Worm (Caenorhabditis elegans) whole organism, L1 larva: ENCODE data around the gene clec-123.

Experiments
- C16A3.4 ChIP-seq: fragments of 150-350 bp; optimal IDR thresholded peaks from 2 replicates; lab custom pipeline; 2014; ENCODE audit warnings: missing biosample characterization, missing genetic modification characterization
- C34B4.2 ChIP-seq: sonication (generic microtip); optimal IDR thresholded peaks from 2 replicates; lab custom pipeline; 2017; ENCODE audit warnings: mild to moderate bottlenecking, missing genetic modification characterization, missing compliant biosample characterization
- F16B12.6 ChIP-seq: fragments of 150-350 bp; optimal IDR thresholded peaks from 2 replicates; lab custom pipeline; 2014; ENCODE audit warnings: missing biosample characterization, missing genetic modification characterization
- ceh-8 ChIP-seq: fragments of 200-800 bp; sonication (Bioruptor generic); optimal IDR thresholded peaks from 2 replicates; lab custom pipeline; 2018; ENCODE audit warnings: mild to moderate bottlenecking, missing genetic modification characterization, moderate library complexity, missing compliant biosample characterization
- efl-1 ChIP-seq, 4 experiments: fragments of 150-350 bp; optimal IDR thresholded peaks in 3 of 4; peaks in 1 of 4; 1 replicate in 1 of 4; 2 replicates in 3 of 4; lab custom pipeline; 2014; ENCODE audit warnings: missing biosample characterization in 2 of 4, missing genetic modification characterization in 2 of 4, missing genetic modification reagents in 2 of 4
- efl-3 ChIP-seq: fragments of 200-800 bp; sonication (Bioruptor generic); optimal IDR thresholded peaks from 2 replicates; lab custom pipeline; 2018; ENCODE audit warnings: mild to moderate bottlenecking, missing genetic modification characterization, missing compliant biosample characterization
- egl-13 ChIP-seq: sonication (generic microtip); optimal IDR thresholded peaks from 2 replicates; lab custom pipeline; 2016; ENCODE audit warnings: missing genotype, missing genetic modification reagents, missing genetic modification characterization, missing compliant biosample characterization
- fkh-10 ChIP-seq: sonication (generic microtip); optimal IDR thresholded peaks from 2 replicates; lab custom pipeline; 2017; ENCODE audit warnings: missing biosample characterization, missing genetic modification reagents, missing genetic modification characterization
- fkh-4 ChIP-seq: sonication (generic microtip); optimal IDR thresholded peaks from 2 replicates; lab custom pipeline; 2016; ENCODE audit warnings: missing compliant biosample characterization, missing genetic modification characterization, borderline replicate concordance
- fkh-8 ChIP-seq: sonication (generic microtip); optimal IDR thresholded peaks from 2 replicates; lab custom pipeline; 2016; ENCODE audit warnings: mild to moderate bottlenecking, missing genetic modification characterization, missing compliant biosample characterization
- hlh-17 ChIP-seq: fragments of 200-800 bp; sonication (Bioruptor generic); optimal IDR thresholded peaks from 2 replicates; lab custom pipeline; 2018; ENCODE audit warnings: missing genetic modification characterization, mild to moderate bottlenecking, missing compliant biosample characterization, moderate library complexity, borderline replicate concordance
- hlh-4 ChIP-seq: sonication (generic microtip); optimal IDR thresholded peaks from 2 replicates; lab custom pipeline; 2016; ENCODE audit warnings: mild to moderate bottlenecking, missing genetic modification characterization, missing compliant biosample characterization
- hpl-2 ChIP-seq: fragments of 150-350 bp; optimal IDR thresholded peaks from 2 replicates; lab custom pipeline; 2014; ENCODE audit warnings: missing biosample characterization, missing genetic modification reagents, missing genetic modification characterization
- lin-35 ChIP-seq, 2 experiments: fragments of 150-350 bp; optimal IDR thresholded peaks; 2 replicates each; lab custom pipeline; 2014; ENCODE audit warnings: missing biosample characterization in 2 of 2, missing genetic modification characterization in 2 of 2, missing genetic modification reagents in 2 of 2
- lir-3 ChIP-seq: sonication (generic microtip); optimal IDR thresholded peaks from 2 replicates; lab custom pipeline; 2016; ENCODE audit warnings: mild to moderate bottlenecking, missing genetic modification characterization, moderate library complexity, missing compliant biosample characterization; ENCODE audit not compliant: poor library complexity
- mab-9 ChIP-seq: fragments of 200-800 bp; sonication (Bioruptor generic); IDR thresholded peaks from 2 replicates; pipeline ENCODE4 v1.3.6; 2022; ENCODE audit warnings: missing genetic modification reagents, missing genetic modification characterization, missing compliant biosample characterization
- mdl-1 ChIP-seq, 2 experiments: fragments of 150-350 bp; optimal IDR thresholded peaks; 2 replicates each; lab custom pipeline; 2014 to 2017; ENCODE audit warnings: missing biosample characterization in 2 of 2, missing genetic modification characterization in 2 of 2, inconsistent platforms in 1 of 2
- nhr-11 ChIP-seq: fragments of 150-350 bp; optimal IDR thresholded peaks from 2 replicates; lab custom pipeline; 2014; ENCODE audit warnings: missing biosample characterization, missing genetic modification characterization
- nhr-237 ChIP-seq: fragments of 150-350 bp; optimal IDR thresholded peaks from 2 replicates; lab custom pipeline; 2014; ENCODE audit warnings: missing biosample characterization, missing genetic modification characterization
- nhr-76 ChIP-seq: sonication (generic microtip); optimal IDR thresholded peaks from 2 replicates; lab custom pipeline; 2017; ENCODE audit warnings: missing biosample characterization, missing genetic modification characterization
- nhr-77 ChIP-seq: fragments of 150-350 bp; optimal IDR thresholded peaks from 2 replicates; lab custom pipeline; 2014; ENCODE audit warnings: missing biosample characterization, missing genetic modification characterization
- nhr-84 ChIP-seq: sonication (generic microtip); optimal IDR thresholded peaks from 2 replicates; lab custom pipeline; 2017; ENCODE audit warnings: missing biosample characterization, missing genetic modification characterization
- nhr-85 ChIP-seq: sonication (generic microtip); peaks from one replicate; lab custom pipeline; 2016; ENCODE audit warnings: missing genetic modification characterization, inconsistent platforms, missing compliant biosample characterization
- pax-3 ChIP-seq: fragments of 200-800 bp; sonication (Bioruptor generic); optimal IDR thresholded peaks from 2 replicates; lab custom pipeline; 2018; ENCODE audit warnings: mild to moderate bottlenecking, missing genetic modification characterization, moderate library complexity, missing compliant biosample characterization
- pqm-1 ChIP-seq: sonication (generic microtip); optimal IDR thresholded peaks from 3 replicates; lab custom pipeline; 2017; ENCODE audit warnings: missing biosample characterization, missing genetic modification characterization
- rnt-1 ChIP-seq: sonication (generic microtip); optimal IDR thresholded peaks from 2 replicates; lab custom pipeline; 2016; ENCODE audit warnings: mild to moderate bottlenecking, missing genetic modification characterization, moderate library complexity, missing compliant biosample characterization
- snu-23 ChIP-seq: sonication (generic microtip); optimal IDR thresholded peaks from 2 replicates; lab custom pipeline; 2016; ENCODE audit warnings: missing genetic modification characterization, missing compliant biosample characterization
- sup-37 ChIP-seq: fragments of 200-800 bp; sonication (Bioruptor generic); optimal IDR thresholded peaks from 2 replicates; lab custom pipeline; 2018; ENCODE audit warnings: mild to moderate bottlenecking, missing genetic modification characterization, missing compliant biosample characterization
- swsn-7 ChIP-seq: sonication (generic microtip); optimal IDR thresholded peaks from 2 replicates; lab custom pipeline; 2016; ENCODE audit warnings: missing genetic modification characterization, missing compliant biosample characterization
- tlp-1 ChIP-seq: fragments of 150-350 bp; optimal IDR thresholded peaks from 2 replicates; lab custom pipeline; 2014; ENCODE audit warnings: missing biosample characterization, missing genetic modification characterization
- unc-130 ChIP-seq: fragments of 150-350 bp; optimal IDR thresholded peaks from 2 replicates; lab custom pipeline; 2017; ENCODE audit warnings: missing biosample characterization, missing genetic modification characterization, inconsistent platforms
- unc-30 ChIP-seq: sonication (generic microtip); optimal IDR thresholded peaks from 2 replicates; lab custom pipeline; 2017; ENCODE audit warnings: missing biosample characterization, missing genetic modification characterization
- unc-62 ChIP-seq: fragments of 150-350 bp; optimal IDR thresholded peaks from 2 replicates; lab custom pipeline; 2014; ENCODE audit warnings: missing biosample characterization, missing genetic modification reagents, missing genetic modification characterization
- xbp-1 ChIP-seq: sonication (generic microtip); optimal IDR thresholded peaks from 2 replicates; lab custom pipeline; 2016; ENCODE audit warnings: missing genetic modification characterization, missing compliant biosample characterization
- zag-1 ChIP-seq: fragments of 150-350 bp; optimal IDR thresholded peaks from 2 replicates; lab custom pipeline; 2014; ENCODE audit warnings: missing biosample characterization, missing genetic modification characterization
- ztf-11 ChIP-seq, 2 experiments: sonication (generic microtip); optimal IDR thresholded peaks; 2 replicates each; lab custom pipeline; 2016 to 2017; ENCODE audit warnings: missing genetic modification characterization in 2 of 2, missing biosample characterization in 1 of 2, missing compliant biosample characterization in 1 of 2
- ztf-4 ChIP-seq: fragments of 150-350 bp; optimal IDR thresholded peaks from 2 replicates; lab custom pipeline; 2014; ENCODE audit warnings: missing biosample characterization, missing genetic modification characterization

The clec-123 gene

ce11 chrII:3113934-3114333, at the start of gene clec-123:
Gene clec-123 (plus strand): TSS chrII:3114234.
- TF ChIP-seq fkh-8 (tag; lab: Kevin White, UChicago) (no peak), C34B4.2 (tag; lab: Kevin White, UChicago) (no peak), nhr-85 (tag; lab: Kevin White, UChicago) (no peak), unc-30 (no peak), pax-3 (tag; lab: Kevin White, UChicago) (no peak), nhr-77 (tag; lab: Kevin White, UChicago) (no peak), nhr-76 (tag; lab: Kevin White, UChicago) (no peak), egl-13 (tag; lab: Kevin White, UChicago) (no peak), snu-23 (GFP tag; lab: Kevin White, UChicago) (no peak), ztf-11 (tag; optimal IDR thresholded peaks at IDR 0.05; lab: Kevin White, UChicago) (no peak), tlp-1 (tag; lab: Kevin White, UChicago) (no peak)
- TF ChIP-seq, all 84 proteins: peak for 0

ce11 chrII:3064631-3065030, 49.4 kb upstream of the clec-123 start:
- TF ChIP-seq sup-37 (GFP tag; lab: Kevin White, UChicago) (no peak), F16B12.6 (tag; lab: Kevin White, UChicago) (no peak), unc-130 (tag; lab: Kevin White, UChicago) (no peak)

ce11 chrII:3065086-3065485, 48.9 kb upstream of the clec-123 start:
- TF ChIP-seq efl-1 (optimal IDR thresholded peaks at IDR 0.05; lab: Kevin White, UChicago) (no peak), efl-1 (GFP tag; optimal IDR thresholded peaks at IDR 0.05 in 1 of 2; lab: Kevin White, UChicago) (peak in 1 of 2 experiments; percentile 90), lir-3 (tag; lab: Kevin White, UChicago) (no peak), nhr-85 (tag; lab: Kevin White, UChicago) (peak; percentile 35), lin-35 (GFP tag; optimal IDR thresholded peaks at IDR 0.05; lab: Kevin White, UChicago) (no peak), fkh-10 (GFP tag; lab: Kevin White, UChicago) (no peak)

- TF ChIP-seq nhr-11 (tag; lab: Kevin White, UChicago) (no peak), ceh-8 (no peak), mdl-1 (tag; optimal IDR thresholded peaks at IDR 0.05; lab: Kevin White, UChicago) (no peak), hpl-2 (GFP tag; lab: Kevin White, UChicago) (no peak), zag-1 (no peak), hlh-4 (no peak), nhr-84 (tag; lab: Kevin White, UChicago) (no peak), ztf-4 (tag; lab: Kevin White, UChicago) (no peak)
These were observed 47.6 kb upstream of the clec-123 start for ce11 chrII:3066401-3066800.

ce11 chrII:3067447-3067846, 46.6 kb upstream of the clec-123 start:
- TF ChIP-seq rnt-1 (no peak), xbp-1 (no peak), hlh-17 (GFP tag; lab: Kevin White, UChicago) (no peak), nhr-85 (tag; lab: Kevin White, UChicago) (no peak), egl-13 (tag; lab: Kevin White, UChicago) (no peak), fkh-4 (tag; lab: Kevin White, UChicago) (no peak), unc-62 (GFP tag; lab: Kevin White, UChicago) (no peak), swsn-7 (tag; lab: Kevin White, UChicago) (no peak), unc-30 (no peak), mab-9 (GFP tag; lab: Robert Waterston, UW) (no peak), efl-1 (optimal IDR thresholded peaks at IDR 0.05; lab: Kevin White, UChicago) (no peak), efl-1 (GFP tag; optimal IDR thresholded peaks at IDR 0.05 in 1 of 2; lab: Kevin White, UChicago) (no peak), pqm-1 (tag; lab: Kevin White, UChicago) (no peak), nhr-237 (tag; lab: Kevin White, UChicago) (no peak), hpl-2 (GFP tag; lab: Kevin White, UChicago) (no peak), efl-3 (GFP tag; lab: Kevin White, UChicago) (no peak), C16A3.4 (tag; lab: Kevin White, UChicago) (no peak)
